Worm (Caenorhabditis elegans) whole organism, L4 larva: Measurements from ENCODE around the gene F45E4.5.

Experiments
- aly-2 ChIP-seq: sonication (generic microtip); optimal IDR thresholded peaks from 2 replicates; lab custom pipeline; 2018; ENCODE audit warnings: missing biosample characterization, missing genetic modification characterization
- fos-1 ChIP-seq: fragments of 150-350 bp; optimal IDR thresholded peaks from 2 replicates; lab custom pipeline; 2014; ENCODE audit warnings: missing biosample characterization, missing genetic modification characterization
- lin-13 ChIP-seq: fragments of 150-350 bp; optimal IDR thresholded peaks from 2 replicates; lab custom pipeline; 2014; ENCODE audit warnings: missing biosample characterization, missing genetic modification reagents, missing genetic modification characterization
- mxl-3 ChIP-seq: fragments of 200-800 bp; sonication (Bioruptor generic); optimal IDR thresholded peaks from 2 replicates; lab custom pipeline; 2018; ENCODE audit warnings: mild to moderate bottlenecking, missing genetic modification characterization, missing compliant biosample characterization
- nhr-10 ChIP-seq: fragments of 150-350 bp; optimal IDR thresholded peaks from 2 replicates; lab custom pipeline; 2014; ENCODE audit warnings: missing biosample characterization, missing genetic modification characterization
- snpc-4 ChIP-seq: fragments of 150-350 bp; optimal IDR thresholded peaks from 2 replicates; lab custom pipeline; 2014; ENCODE audit warnings: missing biosample characterization, missing genetic modification characterization
- spr-1 ChIP-seq: sonication (generic microtip); optimal IDR thresholded peaks from 2 replicates; lab custom pipeline; 2016; ENCODE audit warnings: mild to moderate bottlenecking, missing genetic modification characterization, missing compliant biosample characterization

ce11 chrIV:7623078-7623477 is 5.8 kb downstream of the F45E4.5 start:
- TF ChIP-seq nhr-10 (tag; lab: Kevin White, UChicago) = no peak
- TF ChIP-seq spr-1 (tag; lab: Kevin White, UChicago) = no peak
- no peak for TF ChIP-seq fos-1 (tag; lab: Kevin White, UChicago)
- no peak for TF ChIP-seq mxl-3 (GFP tag; lab: Kevin White, UChicago)
- TF ChIP-seq aly-2 = no peak
- no peak for TF ChIP-seq lin-13 (GFP tag; lab: Kevin White, UChicago)
- no peak for TF ChIP-seq snpc-4 (tag; lab: Kevin White, UChicago)
